5 fruit fly cellular contexts compared by ENCODE assay signal in genomic region chr3R:30812401-30813207, dm6.
A peak's percentile ranks its signal among the peaks of the same experiment; 100 is the strongest.
TF ChIP-seq lines count a peak whose summit lies in the region.

No protein-coding gene starts in this region.

- no peak for TF ChIP-seq CTCF in whole organism, embryonic (GFP tag; optimal IDR thresholded peaks at IDR 0.05; lab: Kevin White, UChicago)

TF ChIP-seq in whole organism, adult, 20 proteins besides CTCF, POLR2A, EP300 and RAD21 (continues in another document):
- TF ChIP-seq Clk (GFP tag; optimal IDR thresholded peaks at IDR 0.05; lab: Kevin White, UChicago) (no peak), cnc (optimal IDR thresholded peaks at IDR 0.05; lab: Kevin White, UChicago) (no peak), CG7101 (tag; optimal IDR thresholded peaks at IDR 0.05; lab: Kevin White, UChicago) (peak; percentile 31), bab1 (GFP tag; optimal IDR thresholded peaks at IDR 0.05; lab: Kevin White, UChicago) (no peak), cic (GFP tag; optimal IDR thresholded peaks at IDR 0.05; lab: Kevin White, UChicago) (peak; percentile 2), toe (GFP tag; optimal IDR thresholded peaks at IDR 0.05; lab: Kevin White, UChicago) (no peak), CG7045 (GFP tag; optimal IDR thresholded peaks at IDR 0.05; lab: Kevin White, UChicago) (no peak), Crg-1 (GFP tag; optimal IDR thresholded peaks at IDR 0.05; lab: Kevin White, UChicago) (no peak), CG1620 (GFP tag; optimal IDR thresholded peaks at IDR 0.05; lab: Kevin White, UChicago) (no peak), Hr96 (GFP tag; optimal IDR thresholded peaks at IDR 0.05; lab: Kevin White, UChicago) (no peak), CG14711 (tag; optimal IDR thresholded peaks at IDR 0.05; lab: Kevin White, UChicago) (peak; percentile 7), kay (GFP tag; lab: Kevin White, UChicago; ENCODE audit: borderline replicate concordance) (no peak), CG33017 (tag; optimal IDR thresholded peaks at IDR 0.05; lab: Kevin White, UChicago) (peak; percentile 30), Mnt (GFP tag; optimal IDR thresholded peaks at IDR 0.05; lab: Kevin White, UChicago) (no peak), tj (GFP tag; optimal IDR thresholded peaks at IDR 0.05; lab: Kevin White, UChicago) (no peak), CG5204 (GFP tag; optimal IDR thresholded peaks at IDR 0.05; lab: Kevin White, UChicago) (no peak), CG11617 (GFP tag; optimal IDR thresholded peaks at IDR 0.05; lab: Kevin White, UChicago) (peak; percentile 20), pad (GFP tag; optimal IDR thresholded peaks at IDR 0.05; lab: Kevin White, UChicago) (no peak), ovo (GFP tag; optimal IDR thresholded peaks at IDR 0.05; lab: Kevin White, UChicago) (no peak)

TF ChIP-seq in whole organism, embryonic, 481 proteins besides CTCF, POLR2A, EP300 and RAD21 (continues in another document):
- TF ChIP-seq BEAF-32 (GFP tag; optimal IDR thresholded peaks at IDR 0.05; lab: Kevin White, UChicago), result no peak
- peak in 1 of 2 experiments; percentile 78 for TF ChIP-seq Hr51 (GFP tag; optimal IDR thresholded peaks at IDR 0.05; lab: Kevin White, UChicago)
- peak; percentile 34; the same call in 1 of the 3 replicates for TF ChIP-seq so (GFP tag; IDR thresholded peaks at IDR 0.05; lab: Robert Waterston, UW)
- TF ChIP-seq da (GFP tag; optimal IDR thresholded peaks at IDR 0.05; lab: Kevin White, UChicago), result no peak
- TF ChIP-seq sens (GFP tag; lab: Kevin White, UChicago), result peak; percentile 91
- peak; percentile 99 for TF ChIP-seq CG15601 (tag; optimal IDR thresholded peaks at IDR 0.05; lab: Kevin White, UChicago)
- TF ChIP-seq CG4820 (GFP tag; optimal IDR thresholded peaks at IDR 0.05; lab: Kevin White, UChicago), result peak; percentile 43
- TF ChIP-seq chm (GFP tag; IDR thresholded peaks at IDR 0.05; lab: Robert Waterston, UW), result peak; percentile 56; the same call in 1 of the 2 replicates
- peak in 1 of 2 experiments; percentile 82 for TF ChIP-seq eve (GFP tag; optimal IDR thresholded peaks at IDR 0.05; lab: Kevin White, UChicago)
- TF ChIP-seq onecut (GFP tag; IDR thresholded peaks at IDR 0.05; lab: Robert Waterston, UW), result no peak
- peak; percentile 50; the same call in 1 of the 2 replicates for TF ChIP-seq Atf6 (GFP tag; IDR thresholded peaks at IDR 0.05; lab: Robert Waterston, UW)
- no peak for TF ChIP-seq Nf-YA (GFP tag; IDR thresholded peaks at IDR 0.05; lab: Robert Waterston, UW)
- no peak for TF ChIP-seq wdn (GFP tag; IDR thresholded peaks at IDR 0.05; lab: Robert Waterston, UW)
- TF ChIP-seq CG9727 (GFP tag; optimal IDR thresholded peaks at IDR 0.05; lab: Kevin White, UChicago), result no peak
- TF ChIP-seq gsb-n (tag; optimal IDR thresholded peaks at IDR 0.05; lab: Kevin White, UChicago), result no peak
- TF ChIP-seq wek (GFP tag; optimal IDR thresholded peaks at IDR 0.05; lab: Kevin White, UChicago), result no peak
- no peak for TF ChIP-seq sna (GFP tag; IDR thresholded peaks at IDR 0.05; lab: Robert Waterston, UW; ENCODE audit: partially characterized antibody)
- TF ChIP-seq Ada2b (GFP tag; IDR thresholded peaks at IDR 0.05; lab: Robert Waterston, UW), result 0 out of 2 replicates have a peak, but pooled peaks have one; percentile 45

TF ChIP-seq in whole organism, prepupa, 60 proteins besides CTCF, POLR2A, EP300 and RAD21 (continues in another document):
- peak; percentile 59 for TF ChIP-seq Hr4 (GFP tag; optimal IDR thresholded peaks at IDR 0.05; lab: Kevin White, UChicago)
- TF ChIP-seq CG32006 (GFP tag; optimal IDR thresholded peaks at IDR 0.05; lab: Kevin White, UChicago), result peak; percentile 61
- peak; percentile 59 for TF ChIP-seq Smox (GFP tag; optimal IDR thresholded peaks at IDR 0.05; lab: Kevin White, UChicago)
- no peak for TF ChIP-seq CG3032 (tag; optimal IDR thresholded peaks at IDR 0.05; lab: Kevin White, UChicago)
- no peak for TF ChIP-seq ss (GFP tag; optimal IDR thresholded peaks at IDR 0.05; lab: Kevin White, UChicago)
- TF ChIP-seq Eip93F (GFP tag; optimal IDR thresholded peaks at IDR 0.05; lab: Kevin White, UChicago), result peak; percentile 36
- peak; percentile 44 for TF ChIP-seq achi (GFP tag; optimal IDR thresholded peaks at IDR 0.05; lab: Kevin White, UChicago)
- TF ChIP-seq Eip75B (GFP tag; optimal IDR thresholded peaks at IDR 0.05; lab: Kevin White, UChicago), result no peak
- no peak for TF ChIP-seq CG3919 (GFP tag; optimal IDR thresholded peaks at IDR 0.05; lab: Kevin White, UChicago)
- TF ChIP-seq CG6808 (GFP tag; optimal IDR thresholded peaks at IDR 0.05; lab: Kevin White, UChicago), result no peak
- no peak for TF ChIP-seq CG7368 (GFP tag; optimal IDR thresholded peaks at IDR 0.05; lab: Kevin White, UChicago)
- TF ChIP-seq Eip78C (GFP tag; lab: Kevin White, UChicago), result peak; percentile 51
- TF ChIP-seq Ets21C (GFP tag; optimal IDR thresholded peaks at IDR 0.05; lab: Kevin White, UChicago), result peak; percentile 27
- no peak for TF ChIP-seq CG11902 (GFP tag; optimal IDR thresholded peaks at IDR 0.05; lab: Kevin White, UChicago)
- no peak for TF ChIP-seq salr (GFP tag; optimal IDR thresholded peaks at IDR 0.05; lab: Kevin White, UChicago)
- TF ChIP-seq Sox14 (GFP tag; optimal IDR thresholded peaks at IDR 0.05; lab: Kevin White, UChicago), result peak; percentile 11
- peak; percentile 25 for TF ChIP-seq CG34406 (GFP tag; optimal IDR thresholded peaks at IDR 0.05; lab: Kevin White, UChicago)
- TF ChIP-seq CG31627 (GFP tag; optimal IDR thresholded peaks at IDR 0.05; lab: Kevin White, UChicago), result peak; percentile 70
- peak; percentile 69 for TF ChIP-seq Hr39 (GFP tag; optimal IDR thresholded peaks at IDR 0.05; lab: Kevin White, UChicago)
- no peak for TF ChIP-seq spab (GFP tag; optimal IDR thresholded peaks at IDR 0.05; lab: Kevin White, UChicago)

TF ChIP-seq in whole organism, pupa, 21 proteins besides CTCF, POLR2A, EP300 and RAD21:
- TF ChIP-seq CG17806 (tag; optimal IDR thresholded peaks at IDR 0.05; lab: Kevin White, UChicago) (no peak), CG9948 (tag; optimal IDR thresholded peaks at IDR 0.05; lab: Kevin White, UChicago) (peak; percentile 5), CG34367 (tag; optimal IDR thresholded peaks at IDR 0.05; lab: Kevin White, UChicago) (no peak), Ets98B (GFP tag; IDR thresholded peaks at IDR 0.05; lab: Robert Waterston, UW) (peak; percentile 29; the same call in 1 of the 2 replicates), CG8301 (tag; optimal IDR thresholded peaks at IDR 0.05; lab: Kevin White, UChicago) (peak; percentile 12), CG14655 (GFP tag; optimal IDR thresholded peaks at IDR 0.05; lab: Kevin White, UChicago) (peak; percentile 25), Pif1A (GFP tag; optimal IDR thresholded peaks at IDR 0.05; lab: Kevin White, UChicago) (peak; percentile 13), Snoo (tag; optimal IDR thresholded peaks at IDR 0.05; lab: Kevin White, UChicago) (peak; percentile 16)

TF ChIP-seq in whole organism, wandering third instar larva, 38 proteins besides CTCF, POLR2A, EP300 and RAD21 (continues in another document):
- TF ChIP-seq CG32264 (GFP tag; optimal IDR thresholded peaks at IDR 0.05; lab: Kevin White, UChicago) (no peak), psq (GFP tag; optimal IDR thresholded peaks at IDR 0.05; lab: Kevin White, UChicago) (peak; percentile 48), h (GFP tag; optimal IDR thresholded peaks at IDR 0.05; lab: Kevin White, UChicago) (peak; percentile 84), Vsx2 (GFP tag; optimal IDR thresholded peaks at IDR 0.05; lab: Kevin White, UChicago; ENCODE audit: partially characterized antibody) (no peak), Hr78 (GFP tag; optimal IDR thresholded peaks at IDR 0.05; lab: Kevin White, UChicago) (no peak), ey (GFP tag; optimal IDR thresholded peaks at IDR 0.05; lab: Kevin White, UChicago) (peak; percentile 59), pan (optimal IDR thresholded peaks at IDR 0.05; lab: Kevin White, UChicago) (no peak), Hr83 (GFP tag; optimal IDR thresholded peaks at IDR 0.05; lab: Kevin White, UChicago; ENCODE audit: poor library complexity, severe bottlenecking) (peak; percentile 34), CG9705 (GFP tag; optimal IDR thresholded peaks at IDR 0.05; lab: Kevin White, UChicago) (no peak), N (GFP tag; optimal IDR thresholded peaks at IDR 0.05; lab: Kevin White, UChicago) (no peak), Abd-B (GFP tag; optimal IDR thresholded peaks at IDR 0.05; lab: Kevin White, UChicago) (no peak), foxo (GFP tag; optimal IDR thresholded peaks at IDR 0.05; lab: Kevin White, UChicago) (peak in 1 of 2 experiments; percentile 56), tai (GFP tag; optimal IDR thresholded peaks at IDR 0.05; lab: Kevin White, UChicago) (peak; percentile 35), sage (GFP tag; optimal IDR thresholded peaks at IDR 0.05; lab: Kevin White, UChicago) (no peak), OdsH (GFP tag; optimal IDR thresholded peaks at IDR 0.05; lab: Kevin White, UChicago) (peak; percentile 57), Jra (GFP tag; optimal IDR thresholded peaks at IDR 0.05; lab: Kevin White, UChicago) (no peak), usp (GFP tag; optimal IDR thresholded peaks at IDR 0.05; lab: Kevin White, UChicago) (no peak), Sp1 (GFP tag; optimal IDR thresholded peaks at IDR 0.05; lab: Kevin White, UChicago) (peak; percentile 30), br (GFP tag; optimal IDR thresholded peaks at IDR 0.05; lab: Kevin White, UChicago) (peak; percentile 37), jim (GFP tag; optimal IDR thresholded peaks at IDR 0.05; lab: Kevin White, UChicago) (no peak), Rel (GFP tag; optimal IDR thresholded peaks at IDR 0.05; lab: Kevin White, UChicago) (no peak), Rel (tag; optimal IDR thresholded peaks at IDR 0.05; lab: Kevin White, UChicago) (peak; percentile 94), fru (GFP tag; optimal IDR thresholded peaks at IDR 0.05; lab: Kevin White, UChicago) (peak; percentile 50), lola (GFP tag; optimal IDR thresholded peaks at IDR 0.05; lab: Kevin White, UChicago) (no peak), Dfd (GFP tag; optimal IDR thresholded peaks at IDR 0.05; lab: Kevin White, UChicago) (no peak), Myc (optimal IDR thresholded peaks at IDR 0.05; lab: Kevin White, UChicago) (no peak), CrebA (GFP tag; optimal IDR thresholded peaks at IDR 0.05; lab: Kevin White, UChicago; ENCODE audit: borderline replicate concordance) (no peak), Mio (GFP tag; optimal IDR thresholded peaks at IDR 0.05; lab: Kevin White, UChicago) (no peak), dl (GFP tag; optimal IDR thresholded peaks at IDR 0.05; lab: Kevin White, UChicago; ENCODE audit: insufficient read depth in 1 of 2, partially characterized antibody in 2 of 2) (no peak), brk (GFP tag; optimal IDR thresholded peaks at IDR 0.05; lab: Kevin White, UChicago) (no peak), sv (GFP tag; optimal IDR thresholded peaks at IDR 0.05; lab: Kevin White, UChicago) (no peak), Hnf4 (GFP tag; optimal IDR thresholded peaks at IDR 0.05; lab: Kevin White, UChicago) (peak; percentile 33), rgr (GFP tag; optimal IDR thresholded peaks at IDR 0.05; lab: Kevin White, UChicago) (peak; percentile 70), dmrt93B (GFP tag; optimal IDR thresholded peaks at IDR 0.05; lab: Kevin White, UChicago) (peak; percentile 18)
